Worm (Caenorhabditis elegans): ENCODE data around the gene msp-53.

DNA sequence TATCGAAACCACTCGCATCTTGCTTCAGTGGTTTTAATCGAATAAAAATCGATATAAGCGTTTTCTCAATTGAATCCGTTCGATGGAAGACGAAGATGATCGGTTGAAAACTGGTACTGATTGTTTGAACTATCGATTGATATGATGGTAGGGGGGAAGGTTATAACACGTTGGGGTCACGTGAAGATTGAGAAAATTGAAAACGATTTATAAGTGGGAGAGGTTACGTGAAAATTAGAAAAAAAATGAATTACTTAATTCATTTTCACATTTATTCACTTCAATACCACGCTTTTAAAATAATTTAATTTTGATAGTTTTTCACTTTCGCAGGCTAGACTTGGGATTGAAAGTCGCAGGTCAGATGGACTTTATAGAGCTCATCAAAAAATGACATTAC is 3.9 kb downstream of the msp-53 start, which contains the start of gene C09B9.7:
- no peak for TF ChIP-seq unc-62 (GFP tag; optimal IDR thresholded peaks at IDR 0.05)
- TF ChIP-seq nhr-237 (tag; optimal IDR thresholded peaks at IDR 0.05): no peak
- no peak for TF ChIP-seq mab-5 (tag; optimal IDR thresholded peaks at IDR 0.05)

Measured in whole organism, L2 larva.